Fruit fly (Drosophila melanogaster) whole organism, embryonic: ENCODE measurements around the gene CG14362.

ENCODE experiments used
- Atf6 ChIP-seq: fragments of 200-800 bp; sonication (Bioruptor generic); IDR thresholded peaks from 2 replicates; pipeline ENCODE4 v1.3.6; 2022; ENCODE audit warnings: missing biosample characterization, missing genetic modification characterization
- Awh ChIP-seq: fragments of 200-800 bp; sonication (Bioruptor generic); IDR thresholded peaks from 2 replicates; pipeline ENCODE4, ENCODE4 v1.3.6; 2022; ENCODE audit warnings: missing biosample characterization, missing genetic modification characterization
- Blimp-1 ChIP-seq: fragments of 200-800 bp; sonication (Bioruptor generic); optimal IDR thresholded peaks from 3 replicates; lab custom pipeline; 2018; ENCODE audit warnings: missing biosample characterization, missing genetic modification characterization, mild to moderate bottlenecking, moderate library complexity, missing genetic modification reagents
- Bteb2 ChIP-seq: fragments of 200-800 bp; sonication (Bioruptor generic); optimal IDR thresholded peaks from 2 replicates; lab custom pipeline; 2016; ENCODE audit warnings: missing biosample characterization, missing genetic modification characterization
- CG11085 ChIP-seq: fragments of 200-800 bp; sonication (Bioruptor generic); IDR thresholded peaks from 2 replicates; pipeline ENCODE4 v1.3.6; 2022; ENCODE audit warnings: missing biosample characterization, missing genetic modification characterization
- CG1603 ChIP-seq: fragments of 200-800 bp; sonication (Bioruptor generic); optimal IDR thresholded peaks from 2 replicates; lab custom pipeline; 2019; ENCODE audit warnings: missing biosample characterization, mild to moderate bottlenecking, missing genetic modification characterization, moderate library complexity
- CG17385 ChIP-seq: fragments of 200-800 bp; sonication (Bioruptor generic); optimal IDR thresholded peaks from 3 replicates; lab custom pipeline; 2018; ENCODE audit warnings: missing biosample characterization, mild to moderate bottlenecking, missing genetic modification characterization
- CG32767 ChIP-seq: fragments of 200-800 bp; sonication (Bioruptor generic); IDR thresholded peaks from 2 replicates; pipeline ENCODE4 v1.3.6; 2022; ENCODE audit warnings: missing biosample characterization, missing genetic modification characterization
- CG32772 ChIP-seq: fragments of 200-800 bp; sonication (Bioruptor generic); IDR thresholded peaks from 2 replicates; pipeline ENCODE4 v1.3.6; 2022; ENCODE audit warnings: missing biosample characterization, missing genetic modification characterization
- CG33557 ChIP-seq: fragments of 200-800 bp; sonication (Bioruptor generic); optimal IDR thresholded peaks from 2 replicates; lab custom pipeline; 2019; ENCODE audit warnings: missing biosample characterization, mild to moderate bottlenecking, missing genetic modification characterization, moderate library complexity
- CG42726 ChIP-seq: fragments of 200-800 bp; sonication (Bioruptor generic); IDR thresholded peaks from 2 replicates; pipeline ENCODE4 v1.3.6; 2022; ENCODE audit warnings: missing biosample characterization, missing genetic modification characterization; ENCODE audit not compliant: partially characterized antibody
- CG4282 ChIP-seq: fragments of 200-800 bp; sonication (Bioruptor generic); optimal IDR thresholded peaks from 2 replicates; lab custom pipeline; 2016; ENCODE audit warnings: missing biosample characterization, missing genetic modification characterization
- CG6654 ChIP-seq: fragments of 200-800 bp; sonication (Bioruptor generic); optimal IDR thresholded peaks from 2 replicates; lab custom pipeline; 2017; ENCODE audit warnings: missing biosample characterization, mild to moderate bottlenecking, missing genetic modification characterization
- CG7271 ChIP-seq: fragments of 200-800 bp; sonication (Bioruptor generic); optimal IDR thresholded peaks from 2 replicates; lab custom pipeline; 2018; ENCODE audit warnings: missing biosample characterization, mild to moderate bottlenecking, missing genetic modification characterization, moderate library complexity
- CG8388 ChIP-seq: fragments of 200-800 bp; sonication (Bioruptor generic); optimal IDR thresholded peaks from 2 replicates; lab custom pipeline; 2019; ENCODE audit warnings: missing biosample characterization, mild to moderate bottlenecking, missing genetic modification characterization, moderate library complexity
- CG8924 ChIP-seq: fragments of 200-800 bp; optimal IDR thresholded peaks from 3 replicates; lab custom pipeline; 2019; ENCODE audit warnings: missing biosample characterization, mild to moderate bottlenecking, missing genetic modification characterization, moderate library complexity
- D ChIP-seq, 2 experiments: fragments of 200-800 bp in 1 of 2; fragments of >200 bp in 1 of 2; sonication (Bioruptor generic) in 1 of 2; optimal IDR thresholded peaks; 2 replicates in 1 of 2; 3 replicates in 1 of 2; lab custom pipeline; 2017; ENCODE audit warnings: mild to moderate bottlenecking in 1 of 2, missing biosample characterization in 1 of 2, missing genetic modification characterization in 1 of 2, missing genetic modification reagents in 1 of 2
- Doc3 ChIP-seq: fragments of 200-800 bp; sonication (Bioruptor generic); IDR thresholded peaks from 3 replicates; pipeline ENCODE4 v1.3.6; 2022; ENCODE audit warnings: missing biosample characterization, missing genetic modification characterization; ENCODE audit not compliant: partially characterized antibody
- Eip74EF ChIP-seq, 2 experiments: fragments of 200-800 bp in 1 of 2; fragments of >200 bp in 1 of 2; sonication (Bioruptor generic) in 1 of 2; optimal IDR thresholded peaks; 2 replicates each; lab custom pipeline; 2017 to 2019; ENCODE audit warnings: missing biosample characterization in 2 of 2, missing genetic modification characterization in 2 of 2, mild to moderate bottlenecking in 1 of 2, moderate library complexity in 1 of 2
- Hr3 ChIP-seq: fragments of 200-800 bp; sonication (Bioruptor generic); optimal IDR thresholded peaks from 3 replicates; lab custom pipeline; 2016; ENCODE audit warnings: missing biosample characterization, missing genetic modification characterization
- Hr51 ChIP-seq, 2 experiments: fragments of 200-800 bp; sonication (Bioruptor generic); optimal IDR thresholded peaks; 2 replicates in 1 of 2; 3 replicates in 1 of 2; lab custom pipeline; 2016 to 2018; ENCODE audit warnings: missing biosample characterization in 2 of 2, missing genetic modification characterization in 2 of 2, mild to moderate bottlenecking in 1 of 2, moderate library complexity in 1 of 2
- Hr78 ChIP-seq, 2 experiments: fragments of 200-800 bp in 1 of 2; fragments of >200 bp in 1 of 2; sonication (Bioruptor generic) in 1 of 2; optimal IDR thresholded peaks; 2 replicates each; lab custom pipeline; 2017 to 2019; ENCODE audit warnings: missing biosample characterization in 2 of 2, missing genetic modification characterization in 2 of 2, mild to moderate bottlenecking in 1 of 2, moderate library complexity in 1 of 2
- PHDP ChIP-seq: fragments of 200-800 bp; sonication (Bioruptor generic); optimal IDR thresholded peaks from 3 replicates; lab custom pipeline; 2018; ENCODE audit warnings: missing biosample characterization, mild to moderate bottlenecking, missing genetic modification characterization, moderate library complexity
- Vsx1 ChIP-seq: fragments of 200-800 bp; sonication (Bioruptor generic); optimal IDR thresholded peaks from 2 replicates; lab custom pipeline; 2017; ENCODE audit warnings: missing biosample characterization, mild to moderate bottlenecking, missing genetic modification characterization, missing genetic modification reagents
- Xrp1 ChIP-seq: fragments of 200-800 bp; sonication (Bioruptor generic); IDR thresholded peaks from 2 replicates; pipeline ENCODE4 v1.3.6; 2022; ENCODE audit warnings: missing biosample characterization, missing genetic modification characterization
- abd-A ChIP-seq: fragments of 200-800 bp; sonication (Bioruptor generic); optimal IDR thresholded peaks from 3 replicates; lab custom pipeline; 2019; ENCODE audit warnings: missing biosample characterization, mild to moderate bottlenecking, missing genetic modification characterization, moderate library complexity
- bsh ChIP-seq, 2 experiments: fragments of 200-800 bp; sonication (Bioruptor generic); optimal IDR thresholded peaks; 2 replicates each; lab custom pipeline; 2017 to 2018; ENCODE audit warnings: mild to moderate bottlenecking in 2 of 2, missing biosample characterization in 2 of 2, missing genetic modification characterization in 2 of 2, moderate library complexity in 1 of 2
- cg ChIP-seq: fragments of 200-800 bp; sonication (Bioruptor generic); optimal IDR thresholded peaks from 3 replicates; lab custom pipeline; 2019; ENCODE audit warnings: missing biosample characterization, mild to moderate bottlenecking, missing genetic modification characterization, moderate library complexity
- chinmo ChIP-seq: fragments of 200-800 bp; sonication (Bioruptor generic); IDR thresholded peaks from 4 replicates; pipeline ENCODE4 v1.3.6; 2022; ENCODE audit warnings: missing biosample characterization, missing genetic modification characterization; ENCODE audit not compliant: partially characterized antibody
- corto ChIP-seq: fragments of 200-800 bp; sonication (Bioruptor generic); optimal IDR thresholded peaks from 2 replicates; lab custom pipeline; 2016; ENCODE audit warnings: missing biosample characterization, mild to moderate bottlenecking, missing genetic modification characterization, moderate library complexity
- eve ChIP-seq, 2 experiments: fragments of >200 bp; optimal IDR thresholded peaks; 2 replicates each; lab custom pipeline; 2017; ENCODE audit warnings: missing biosample characterization in 2 of 2, missing genetic modification characterization in 2 of 2
- gem ChIP-seq: fragments of 200-800 bp; sonication (Bioruptor generic); optimal IDR thresholded peaks from 2 replicates; lab custom pipeline; 2019; ENCODE audit warnings: missing biosample characterization, mild to moderate bottlenecking, missing genetic modification characterization, moderate library complexity
- gsb-n ChIP-seq: fragments of 200-800 bp; sonication (Bioruptor generic); optimal IDR thresholded peaks from 3 replicates; lab custom pipeline; 2018; ENCODE audit warnings: missing biosample characterization, mild to moderate bottlenecking, missing genetic modification characterization
- hb ChIP-seq: fragments of 200-800 bp; sonication (Bioruptor generic); IDR thresholded peaks from 3 replicates; pipeline ENCODE4 v1.3.6; 2022; ENCODE audit warnings: missing biosample characterization, missing genetic modification characterization; ENCODE audit not compliant: partially characterized antibody
- lov ChIP-seq, 2 experiments: fragments of 200-800 bp in 1 of 2; fragments of >200 bp in 1 of 2; sonication (Bioruptor generic) in 1 of 2; IDR thresholded peaks in 1 of 2; optimal IDR thresholded peaks in 1 of 2; 2 replicates in 1 of 2; 3 replicates in 1 of 2; pipeline versions ENCODE4 v1.3.6 to Lab custom; 2017 to 2022; ENCODE audit warnings: missing biosample characterization in 1 of 2, missing genetic modification characterization in 1 of 2
- nau ChIP-seq: fragments of 200-800 bp; sonication (Bioruptor generic); optimal IDR thresholded peaks from 3 replicates; lab custom pipeline; 2017; ENCODE audit warnings: missing biosample characterization, mild to moderate bottlenecking, missing genetic modification characterization, missing genetic modification reagents
- nerfin-2 ChIP-seq: fragments of 200-800 bp; sonication (Bioruptor generic); IDR thresholded peaks from 2 replicates; pipeline ENCODE4 v1.3.6; 2022; ENCODE audit warnings: missing biosample characterization, missing genetic modification characterization; ENCODE audit not compliant: partially characterized antibody
- sens ChIP-seq: fragments of 200-800 bp; sonication (Bioruptor generic); peaks from one replicate; lab custom pipeline; 2016; ENCODE audit warnings: missing biosample characterization, missing genetic modification characterization
- tna ChIP-seq: fragments of 200-800 bp; sonication (Bioruptor generic); IDR thresholded peaks from 2 replicates; pipeline ENCODE4 v1.3.6; 2022; ENCODE audit warnings: missing biosample characterization, missing genetic modification characterization; ENCODE audit not compliant: partially characterized antibody
- unpg ChIP-seq: fragments of 200-800 bp; sonication (Bioruptor generic); optimal IDR thresholded peaks from 3 replicates; lab custom pipeline; 2018; ENCODE audit warnings: missing biosample characterization, mild to moderate bottlenecking, missing genetic modification characterization, moderate library complexity

CG14362 gene

DNA sequence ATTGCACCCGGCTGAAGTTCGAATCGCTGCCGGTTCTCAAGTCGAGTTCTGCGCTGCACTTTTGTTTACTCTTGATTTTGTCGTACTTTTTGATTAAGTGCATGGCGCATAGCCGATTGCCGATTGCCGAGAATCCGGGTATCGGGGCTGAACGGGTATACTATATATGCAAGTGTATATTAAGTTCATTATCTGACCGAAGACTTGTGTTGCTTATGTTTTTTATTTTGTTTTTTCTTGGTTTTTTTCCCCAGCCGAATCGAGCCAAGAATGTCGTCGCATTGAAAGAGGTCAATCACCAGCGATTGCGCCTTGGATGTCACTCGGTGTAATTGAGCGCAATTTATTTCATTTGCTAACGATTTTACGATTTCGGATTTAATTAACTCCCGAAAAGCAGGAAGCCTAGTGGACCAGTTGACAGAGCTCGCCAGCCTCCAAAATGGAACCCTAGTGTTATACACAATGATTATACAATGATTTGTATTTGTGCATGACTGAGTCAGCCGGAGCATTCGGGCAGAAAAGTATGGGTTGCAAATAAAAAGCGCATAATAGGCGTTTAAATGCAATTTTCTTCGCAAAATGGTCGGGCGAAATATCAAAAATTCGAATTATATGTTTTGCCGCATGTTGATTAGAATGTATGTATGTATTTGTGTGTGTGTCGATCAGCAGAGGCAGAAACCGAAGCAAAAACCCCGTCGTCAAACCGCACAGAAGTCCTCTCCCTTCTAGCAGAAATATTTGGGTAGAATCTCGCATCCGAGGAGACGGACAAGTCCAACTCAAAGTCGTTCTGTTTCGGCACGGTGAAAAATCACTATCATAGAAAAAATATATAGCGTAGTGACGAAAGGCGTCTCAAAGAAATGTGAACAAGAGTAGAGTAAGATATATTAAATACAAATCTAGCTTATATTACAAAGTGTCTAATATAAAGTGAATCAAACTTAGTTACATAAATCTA lies 27.0 kb downstream of the CG14362 start, which contains the start of gene Mst87F (continued):
- no peak for TF ChIP-seq CG8388 (GFP tag; lab: Kevin White, UChicago)
- no peak for TF ChIP-seq corto
- TF ChIP-seq CG6654 (GFP tag; lab: Kevin White, UChicago): no peak
- TF ChIP-seq, all 482 proteins: peak for 4

- peak in 1 of 2 experiments; percentile 7 for TF ChIP-seq Eip74EF (GFP tag; optimal IDR thresholded peaks at IDR 0.05; lab: Kevin White, UChicago)
- no peak for TF ChIP-seq CG42726
- peak in 1 of 2 experiments; percentile 7 for TF ChIP-seq eve (GFP tag; optimal IDR thresholded peaks at IDR 0.05; lab: Kevin White, UChicago)
- no peak for TF ChIP-seq CG4282 (GFP tag; lab: Kevin White, UChicago)
- TF ChIP-seq lov (optimal IDR thresholded peaks at IDR 0.05; lab: Kevin White, UChicago): no peak
- TF ChIP-seq lov (GFP tag; IDR thresholded peaks at IDR 0.05; lab: Robert Waterston, UW): no peak
- TF ChIP-seq Xrp1: peak; percentile 27; the same call in 1 of the 2 replicates
- TF ChIP-seq Bteb2 (GFP tag; lab: Kevin White, UChicago): no peak
- TF ChIP-seq bsh (GFP tag; optimal IDR thresholded peaks at IDR 0.05; lab: Kevin White, UChicago): peak in 1 of 2 experiments; percentile 9
- TF ChIP-seq CG7271 (tag; lab: Kevin White, UChicago): no peak
- peak in 1 of 2 experiments; percentile 7 for TF ChIP-seq Hr51 (GFP tag; optimal IDR thresholded peaks at IDR 0.05; lab: Kevin White, UChicago)
- TF ChIP-seq gem (tag; lab: Kevin White, UChicago): peak; percentile 3
- no peak for TF ChIP-seq Awh (GFP tag; lab: Robert Waterston, UW)
- peak; percentile 41 for TF ChIP-seq sens
- TF ChIP-seq CG11085: no peak
These were observed 32.5 kb downstream of the CG14362 start for dm6 chr3R:13822602-13823220.

DNA sequence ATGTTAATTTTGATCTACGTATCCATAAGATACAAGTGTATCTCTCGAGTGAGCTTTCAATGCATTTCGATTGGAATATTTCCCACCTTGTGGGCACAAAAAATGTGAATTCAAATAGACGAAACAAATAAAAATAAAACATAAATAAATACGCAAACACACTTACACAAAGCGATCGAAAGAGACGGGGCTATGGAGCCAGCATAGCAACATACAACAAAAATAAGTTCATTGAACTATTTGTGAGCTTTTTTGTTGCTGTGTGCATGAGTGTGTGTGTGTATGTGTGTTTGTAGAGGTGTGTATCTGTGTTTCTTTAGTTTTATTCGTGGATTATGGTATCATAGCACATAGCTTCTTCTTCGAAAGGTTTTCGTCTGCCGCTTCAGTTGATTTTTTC lies 34.8 kb downstream of the CG14362 start:
- no peak for TF ChIP-seq D (optimal IDR thresholded peaks at IDR 0.05; lab: Kevin White, UChicago)
- no peak for TF ChIP-seq D (GFP tag; optimal IDR thresholded peaks at IDR 0.05; lab: Kevin White, UChicago)
- peak; percentile 34 for TF ChIP-seq gem (tag; lab: Kevin White, UChicago)
- TF ChIP-seq CG32767: peak; percentile 10; the same call in 1 of the 2 replicates
- TF ChIP-seq CG8924: peak; percentile 4
- no peak for TF ChIP-seq Hr3
- TF ChIP-seq chinmo (GFP tag; lab: Robert Waterston, UW): 0 out of 4 replicates have a peak, but pooled peaks have one; percentile 65
- peak; percentile 30 for TF ChIP-seq nau (GFP tag; lab: Kevin White, UChicago)
- TF ChIP-seq Doc3 (GFP tag; lab: Robert Waterston, UW): no peak
- TF ChIP-seq Blimp-1 (GFP tag; lab: Kevin White, UChicago): peak; percentile 56
- TF ChIP-seq cg (GFP tag; lab: Kevin White, UChicago): peak; percentile 83
- peak; percentile 40 for TF ChIP-seq sens
- TF ChIP-seq PHDP (tag; lab: Kevin White, UChicago): peak; percentile 18
- peak; percentile 15 for TF ChIP-seq gsb-n (tag; lab: Kevin White, UChicago)
- TF ChIP-seq CG17385 (GFP tag; lab: Kevin White, UChicago): peak; percentile 32
- peak in 1 of 2 experiments; percentile 27 for TF ChIP-seq Hr78 (GFP tag; optimal IDR thresholded peaks at IDR 0.05; lab: Kevin White, UChicago)
- TF ChIP-seq CG33557 (GFP tag; lab: Kevin White, UChicago): peak; percentile 7
- no peak for TF ChIP-seq Atf6
- no peak for TF ChIP-seq nerfin-2 (GFP tag; lab: Robert Waterston, UW)
- TF ChIP-seq tna (GFP tag; lab: Robert Waterston, UW): no peak
- peak; percentile 13 for TF ChIP-seq CG1603 (tag; lab: Kevin White, UChicago)
- peak; percentile 90 for TF ChIP-seq abd-A
- TF ChIP-seq hb (GFP tag; lab: Robert Waterston, UW): no peak
- TF ChIP-seq Vsx1 (GFP tag; lab: Kevin White, UChicago): peak; percentile 44
- TF ChIP-seq CG32772 (GFP tag; lab: Robert Waterston, UW): no peak
- peak; percentile 22 for TF ChIP-seq unpg (GFP tag; lab: Kevin White, UChicago)
